Fruit fly (Drosophila melanogaster) whole organism, embryonic: ENCODE results near the gene CG7766.
A peak's percentile ranks its signal among the peaks of the same experiment; 100 is the strongest.

ENCODE experiments used
- Blimp-1 ChIP-seq: fragments of 200-800 bp; sonication (Bioruptor generic); optimal IDR thresholded peaks from 3 replicates; lab custom pipeline; 2018; ENCODE audit warnings: missing biosample characterization, missing genetic modification characterization, mild to moderate bottlenecking, moderate library complexity, missing genetic modification reagents
- BtbVII ChIP-seq: fragments of 200-800 bp; sonication (Bioruptor generic); optimal IDR thresholded peaks from 3 replicates; lab custom pipeline; 2017; ENCODE audit warnings: missing biosample characterization, mild to moderate bottlenecking, missing genetic modification characterization
- CG10462 ChIP-seq: fragments of 200-800 bp; sonication (Bioruptor generic); optimal IDR thresholded peaks from 2 replicates; lab custom pipeline; 2016; ENCODE audit warnings: missing biosample characterization, missing genetic modification characterization
- CG12299 ChIP-seq: fragments of 200-800 bp; sonication (Bioruptor generic); optimal IDR thresholded peaks from 2 replicates; lab custom pipeline; 2018; ENCODE audit warnings: missing biosample characterization, mild to moderate bottlenecking, missing genetic modification characterization
- CG13624 ChIP-seq: fragments of 200-800 bp; sonication (Bioruptor generic); optimal IDR thresholded peaks from 2 replicates; lab custom pipeline; 2016; ENCODE audit warnings: missing biosample characterization, missing genetic modification characterization
- CG13775 ChIP-seq: fragments of 200-800 bp; sonication (Bioruptor generic); optimal IDR thresholded peaks from 3 replicates; lab custom pipeline; 2017; ENCODE audit warnings: missing biosample characterization, mild to moderate bottlenecking, missing genetic modification characterization
- CG14710 ChIP-seq: fragments of 200-800 bp; sonication (Bioruptor generic); optimal IDR thresholded peaks from 3 replicates; lab custom pipeline; 2019; ENCODE audit warnings: missing biosample characterization, mild to moderate bottlenecking, missing genetic modification characterization, moderate library complexity
- CG14860 ChIP-seq: fragments of 200-800 bp; sonication (Bioruptor generic); IDR thresholded peaks from 3 replicates; pipeline ENCODE4 v1.3.6; 2022; ENCODE audit warnings: missing biosample characterization, missing genetic modification characterization; ENCODE audit not compliant: partially characterized antibody
- CG15479 ChIP-seq: fragments of 200-800 bp; sonication (Bioruptor generic); optimal IDR thresholded peaks from 3 replicates; lab custom pipeline; 2019; ENCODE audit warnings: missing biosample characterization, mild to moderate bottlenecking, missing genetic modification characterization, moderate library complexity
- CG17612 ChIP-seq: fragments of 200-800 bp; sonication (Bioruptor generic); IDR thresholded peaks from 2 replicates; pipeline ENCODE4 v1.3.6; 2022; ENCODE audit warnings: missing biosample characterization, missing genetic modification characterization
- CG18262 ChIP-seq: fragments of 200-800 bp; optimal IDR thresholded peaks from 3 replicates; lab custom pipeline; 2019; ENCODE audit warnings: missing biosample characterization, mild to moderate bottlenecking, missing genetic modification characterization, moderate library complexity
- CG2120 ChIP-seq: fragments of 200-800 bp; sonication (Bioruptor generic); optimal IDR thresholded peaks from 3 replicates; lab custom pipeline; 2016; ENCODE audit warnings: missing biosample characterization, missing genetic modification characterization
- CG34376 ChIP-seq: fragments of 200-800 bp; sonication (Bioruptor generic); optimal IDR thresholded peaks from 2 replicates; lab custom pipeline; 2018; ENCODE audit warnings: missing biosample characterization, mild to moderate bottlenecking, missing genetic modification characterization
- CG3847 ChIP-seq: fragments of 200-800 bp; sonication (Bioruptor generic); IDR thresholded peaks from 2 replicates; pipeline ENCODE4 v1.3.6; 2022; ENCODE audit warnings: missing biosample characterization, missing genetic modification characterization
- CG4404 ChIP-seq: fragments of 200-800 bp; sonication (Bioruptor generic); IDR thresholded peaks from 2 replicates; pipeline ENCODE4 v1.3.6; 2022; ENCODE audit warnings: missing biosample characterization, missing genetic modification characterization
- CG4820 ChIP-seq: fragments of 200-800 bp; sonication (Bioruptor generic); optimal IDR thresholded peaks from 3 replicates; lab custom pipeline; 2016; ENCODE audit warnings: missing biosample characterization, missing genetic modification characterization
- CG7271 ChIP-seq: fragments of 200-800 bp; sonication (Bioruptor generic); optimal IDR thresholded peaks from 2 replicates; lab custom pipeline; 2018; ENCODE audit warnings: missing biosample characterization, mild to moderate bottlenecking, missing genetic modification characterization, moderate library complexity
- CG7928 ChIP-seq: fragments of 200-800 bp; sonication (Bioruptor generic); optimal IDR thresholded peaks from 2 replicates; lab custom pipeline; 2017; ENCODE audit warnings: missing biosample characterization, mild to moderate bottlenecking, missing genetic modification characterization
- CG8089 ChIP-seq: fragments of 200-800 bp; sonication (Bioruptor generic); optimal IDR thresholded peaks from 3 replicates; lab custom pipeline; 2016; ENCODE audit warnings: missing biosample characterization, missing genetic modification characterization
- CG8388 ChIP-seq: fragments of 200-800 bp; sonication (Bioruptor generic); optimal IDR thresholded peaks from 2 replicates; lab custom pipeline; 2019; ENCODE audit warnings: missing biosample characterization, mild to moderate bottlenecking, missing genetic modification characterization, moderate library complexity
- CG9727 ChIP-seq: fragments of 200-800 bp; sonication (Bioruptor generic); optimal IDR thresholded peaks from 3 replicates; lab custom pipeline; 2017; ENCODE audit warnings: missing biosample characterization, mild to moderate bottlenecking, missing genetic modification characterization
- Chrac-16 ChIP-seq: fragments of 200-800 bp; sonication (Bioruptor generic); optimal IDR thresholded peaks from 3 replicates; lab custom pipeline; 2016; ENCODE audit warnings: missing biosample characterization, missing genetic modification characterization
- CrebB ChIP-seq: fragments of 200-800 bp; sonication (Bioruptor generic); optimal IDR thresholded peaks from 3 replicates; lab custom pipeline; 2018; ENCODE audit warnings: missing biosample characterization, mild to moderate bottlenecking, missing genetic modification characterization
- D ChIP-seq, 2 experiments: fragments of 200-800 bp in 1 of 2; fragments of >200 bp in 1 of 2; sonication (Bioruptor generic) in 1 of 2; optimal IDR thresholded peaks; 2 replicates in 1 of 2; 3 replicates in 1 of 2; lab custom pipeline; 2017; ENCODE audit warnings: mild to moderate bottlenecking in 1 of 2, missing biosample characterization in 1 of 2, missing genetic modification characterization in 1 of 2, missing genetic modification reagents in 1 of 2
- Dfd ChIP-seq, 2 experiments: fragments of >200 bp; optimal IDR thresholded peaks; 2 replicates each; lab custom pipeline; 2017; ENCODE audit warnings: missing biosample characterization in 2 of 2, missing genetic modification characterization in 2 of 2
- Doc3 ChIP-seq: fragments of 200-800 bp; sonication (Bioruptor generic); IDR thresholded peaks from 3 replicates; pipeline ENCODE4 v1.3.6; 2022; ENCODE audit warnings: missing biosample characterization, missing genetic modification characterization; ENCODE audit not compliant: partially characterized antibody
- Fer3 ChIP-seq: fragments of 200-800 bp; sonication (Bioruptor generic); optimal IDR thresholded peaks from 2 replicates; lab custom pipeline; 2018; ENCODE audit warnings: missing biosample characterization, mild to moderate bottlenecking, missing genetic modification characterization, moderate library complexity
- Hand ChIP-seq: fragments of 200-800 bp; sonication (Bioruptor generic); optimal IDR thresholded peaks from 2 replicates; lab custom pipeline; 2017; ENCODE audit warnings: mild to moderate bottlenecking, missing biosample characterization, missing genetic modification reagents, missing genetic modification characterization
- Hey ChIP-seq: fragments of 200-800 bp; sonication (Bioruptor generic); optimal IDR thresholded peaks from 3 replicates; lab custom pipeline; 2018; ENCODE audit warnings: missing biosample characterization, mild to moderate bottlenecking, missing genetic modification characterization
- Hr78 ChIP-seq, 2 experiments: fragments of 200-800 bp in 1 of 2; fragments of >200 bp in 1 of 2; sonication (Bioruptor generic) in 1 of 2; optimal IDR thresholded peaks; 2 replicates each; lab custom pipeline; 2017 to 2019; ENCODE audit warnings: missing biosample characterization in 2 of 2, missing genetic modification characterization in 2 of 2, mild to moderate bottlenecking in 1 of 2, moderate library complexity in 1 of 2
- Mes4 ChIP-seq: fragments of 200-800 bp; sonication (Bioruptor generic); optimal IDR thresholded peaks from 2 replicates; lab custom pipeline; 2016; ENCODE audit warnings: missing biosample characterization, missing genetic modification characterization
- Pdp1 ChIP-seq, 2 experiments: fragments of 200-800 bp; sonication (Bioruptor generic); optimal IDR thresholded peaks; 3 replicates each; lab custom pipeline; 2016; ENCODE audit warnings: missing biosample characterization in 2 of 2, missing genetic modification characterization in 2 of 2, mild to moderate bottlenecking in 1 of 2, moderate library complexity in 1 of 2
- Ptx1 ChIP-seq: fragments of 200-800 bp; sonication (Bioruptor generic); IDR thresholded peaks from 2 replicates; pipeline ENCODE4 v1.3.6; 2022; ENCODE audit warnings: missing biosample characterization, missing genetic modification characterization
- Xrp1 ChIP-seq: fragments of 200-800 bp; sonication (Bioruptor generic); IDR thresholded peaks from 2 replicates; pipeline ENCODE4 v1.3.6; 2022; ENCODE audit warnings: missing biosample characterization, missing genetic modification characterization
- jigr1 ChIP-seq: fragments of 200-800 bp; sonication (Bioruptor generic); IDR thresholded peaks from 3 replicates; pipeline ENCODE4 v1.3.6; 2022; ENCODE audit warnings: missing biosample characterization, missing genetic modification characterization
- jing ChIP-seq: fragments of 200-800 bp; sonication (Bioruptor generic); optimal IDR thresholded peaks from 2 replicates; lab custom pipeline; 2018; ENCODE audit warnings: missing biosample characterization, mild to moderate bottlenecking, missing genetic modification characterization
- nom ChIP-seq: fragments of 200-800 bp; sonication (Bioruptor generic); optimal IDR thresholded peaks from 2 replicates; lab custom pipeline; 2017; ENCODE audit warnings: missing biosample characterization, missing genetic modification characterization, mild to moderate bottlenecking, moderate library complexity, missing genetic modification reagents
- odd ChIP-seq: fragments of 200-800 bp; sonication (Bioruptor generic); optimal IDR thresholded peaks from 2 replicates; lab custom pipeline; 2017; ENCODE audit warnings: missing biosample characterization, mild to moderate bottlenecking, missing genetic modification characterization
- ranshi ChIP-seq: fragments of 200-800 bp; sonication (Bioruptor generic); IDR thresholded peaks from 2 replicates; pipeline ENCODE4 v1.3.6; 2022; ENCODE audit warnings: missing biosample characterization, missing genetic modification characterization
- row ChIP-seq: fragments of 200-800 bp; sonication (Bioruptor generic); IDR thresholded peaks from 3 replicates; pipeline ENCODE4 v1.3.6; 2022; ENCODE audit warnings: missing biosample characterization, missing genetic modification characterization
- shn ChIP-seq: fragments of 200-800 bp; sonication (Bioruptor generic); optimal IDR thresholded peaks from 3 replicates; lab custom pipeline; 2016; ENCODE audit warnings: missing biosample characterization, missing genetic modification characterization
- sisA ChIP-seq: fragments of 200-800 bp; sonication (Bioruptor generic); IDR thresholded peaks from 2 replicates; pipeline ENCODE4 v1.3.6; 2022; ENCODE audit warnings: missing biosample characterization, missing genetic modification characterization
- slp2 ChIP-seq: fragments of 200-800 bp; sonication (Bioruptor generic); optimal IDR thresholded peaks from 2 replicates; lab custom pipeline; 2016; ENCODE audit warnings: missing biosample characterization, missing genetic modification characterization
- sob ChIP-seq: fragments of 200-800 bp; sonication (Bioruptor generic); IDR thresholded peaks from 2 replicates; pipeline ENCODE4 v1.3.6; 2022; ENCODE audit warnings: missing biosample characterization, missing genetic modification characterization
- sqz ChIP-seq: fragments of 200-800 bp; sonication (Bioruptor generic); optimal IDR thresholded peaks from 3 replicates; lab custom pipeline; 2018; ENCODE audit warnings: missing biosample characterization, mild to moderate bottlenecking, missing genetic modification characterization
- tx ChIP-seq: fragments of 200-800 bp; sonication (Bioruptor generic); optimal IDR thresholded peaks from 2 replicates; lab custom pipeline; 2016; ENCODE audit warnings: missing biosample characterization, missing genetic modification characterization

Gene CG7766

DNA sequence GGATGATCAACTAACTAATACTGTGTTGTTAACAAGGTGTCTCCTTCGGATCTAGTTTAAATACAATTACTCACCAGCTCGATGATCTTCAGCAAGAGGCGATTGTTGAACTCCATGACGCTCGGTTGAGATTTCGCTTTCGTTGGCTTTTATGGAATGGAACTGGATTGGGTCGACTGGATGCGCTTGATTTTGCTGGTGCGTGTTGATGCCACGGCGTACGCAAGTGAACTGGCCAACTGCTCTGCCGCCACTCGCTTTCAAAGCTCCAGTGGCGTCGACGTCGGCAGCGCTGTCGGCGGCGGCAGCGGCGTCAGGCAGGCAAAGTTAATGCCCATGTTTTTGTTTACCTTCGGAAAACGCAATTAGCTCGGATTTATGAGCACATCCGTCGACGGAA, 25.3 kb downstream of the CG7766 start, which contains the start of gene CG44325 (continued):
- no peak for TF ChIP-seq CG14710 (tag; lab: Kevin White, UChicago)

DNA sequence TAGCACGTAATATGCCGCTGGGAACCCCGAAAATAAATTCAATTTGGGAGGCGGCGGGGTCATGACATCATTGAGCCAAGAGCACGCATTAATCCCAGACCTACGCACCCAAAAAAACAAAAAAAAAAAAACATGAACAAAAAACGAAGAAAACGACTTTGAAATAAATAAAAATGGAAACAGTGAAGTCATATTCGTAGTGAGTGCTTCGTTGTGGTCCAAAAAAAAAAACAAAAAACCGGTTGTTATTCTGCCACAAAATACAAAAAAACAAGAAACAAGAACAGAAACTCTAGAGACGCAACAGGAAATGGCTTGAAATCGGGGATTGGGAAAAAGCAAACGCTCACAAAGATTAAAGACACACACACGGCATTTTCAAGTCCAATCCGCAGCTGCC, 26.0 kb downstream of the CG7766 start:
- TF ChIP-seq CG2120 (GFP tag; lab: Kevin White, UChicago) (no peak), Hey (tag; lab: Kevin White, UChicago) (no peak), CrebB (tag; lab: Kevin White, UChicago) (no peak), Hand (GFP tag; lab: Kevin White, UChicago) (no peak), nom (GFP tag; lab: Kevin White, UChicago) (peak; percentile 82), CG17612 (GFP tag; lab: Robert Waterston, UW) (no peak), CG14860 (GFP tag; lab: Robert Waterston, UW) (no peak), CG12299 (tag; lab: Kevin White, UChicago) (no peak), CG4404 (GFP tag; lab: Robert Waterston, UW) (no peak), CG10462 (GFP tag; lab: Kevin White, UChicago) (no peak), Mes4 (GFP tag; lab: Kevin White, UChicago) (no peak), BtbVII (no peak), CG13624 (GFP tag; lab: Kevin White, UChicago) (peak; percentile 21), CG13775 (GFP tag; lab: Kevin White, UChicago) (no peak), sqz (GFP tag; lab: Kevin White, UChicago) (peak; percentile 64), jigr1 (no peak), CG7928 (no peak), shn (GFP tag; lab: Kevin White, UChicago) (no peak), CG34376 (GFP tag; lab: Kevin White, UChicago) (no peak), Hr78 (GFP tag; optimal IDR thresholded peaks at IDR 0.05; lab: Kevin White, UChicago) (peak in 1 of 2 experiments; percentile 23), ranshi (GFP tag; lab: Robert Waterston, UW) (no peak)

- TF ChIP-seq CG18262 (no peak), sisA (GFP tag; lab: Robert Waterston, UW) (0 out of 2 replicates have a peak, but pooled peaks have one; percentile 10), Ptx1 (GFP tag; lab: Robert Waterston, UW) (0 out of 2 replicates have a peak, but pooled peaks have one; percentile 11), tx (GFP tag; lab: Kevin White, UChicago) (no peak), Pdp1 (GFP tag; optimal IDR thresholded peaks at IDR 0.05; lab: Kevin White, UChicago) (peak in 1 of 2 experiments; percentile 2), Doc3 (GFP tag; lab: Robert Waterston, UW) (no peak), CG8388 (GFP tag; lab: Kevin White, UChicago) (no peak), CG3847 (no peak), Xrp1 (GFP tag; lab: Robert Waterston, UW) (0 out of 2 replicates have a peak, but pooled peaks have one; percentile 5), D (optimal IDR thresholded peaks at IDR 0.05; lab: Kevin White, UChicago) (no peak), D (GFP tag; optimal IDR thresholded peaks at IDR 0.05; lab: Kevin White, UChicago) (peak; percentile 22), Fer3 (tag; lab: Kevin White, UChicago) (no peak), CG8089 (GFP tag; lab: Kevin White, UChicago) (no peak), row (GFP tag; lab: Robert Waterston, UW) (0 out of 3 replicates have a peak, but pooled peaks have one; percentile 23), Chrac-16 (GFP tag; lab: Kevin White, UChicago) (no peak), CG15479 (no peak), slp2 (GFP tag; lab: Kevin White, UChicago) (no peak), CG7271 (tag; lab: Kevin White, UChicago) (no peak), Dfd (GFP tag; optimal IDR thresholded peaks at IDR 0.05; lab: Kevin White, UChicago) (no peak), odd (GFP tag; lab: Kevin White, UChicago) (peak; percentile 2), Blimp-1 (GFP tag; lab: Kevin White, UChicago) (peak; percentile 26), CG4820 (GFP tag; lab: Kevin White, UChicago) (no peak), CG9727 (GFP tag; lab: Kevin White, UChicago) (no peak), jing (no peak), sob (no peak)
These were observed 27.8 kb downstream of the CG7766 start for dm6 chrX:9075641-9076324.
